Worm (Caenorhabditis elegans) whole organism, late embryonic: ENCODE measurements around the gene C05A9.2.

Experiments used
- mec-3 ChIP-seq: sonication (generic microtip); optimal IDR thresholded peaks from 2 replicates; lab custom pipeline; 2016; ENCODE audit warnings: borderline replicate concordance, missing genetic modification characterization, missing compliant biosample characterization
- nhr-11 ChIP-seq: fragments of 150-350 bp; optimal IDR thresholded peaks from 2 replicates; lab custom pipeline; 2014; ENCODE audit warnings: missing biosample characterization, missing genetic modification characterization
- nhr-232 ChIP-seq: sonication (generic microtip); optimal IDR thresholded peaks from 2 replicates; lab custom pipeline; 2016; ENCODE audit warnings: missing genetic modification characterization, missing compliant biosample characterization
- pha-2 ChIP-seq: sonication (generic microtip); optimal IDR thresholded peaks from 2 replicates; lab custom pipeline; 2017; ENCODE audit warnings: mild to moderate bottlenecking, missing genetic modification characterization, missing compliant biosample characterization
- pha-4 ChIP-seq: fragments of 150-350 bp; optimal IDR thresholded peaks from 2 replicates; lab custom pipeline; 2018; ENCODE audit warnings: missing biosample characterization, missing genetic modification reagents, missing genetic modification characterization

DNA sequence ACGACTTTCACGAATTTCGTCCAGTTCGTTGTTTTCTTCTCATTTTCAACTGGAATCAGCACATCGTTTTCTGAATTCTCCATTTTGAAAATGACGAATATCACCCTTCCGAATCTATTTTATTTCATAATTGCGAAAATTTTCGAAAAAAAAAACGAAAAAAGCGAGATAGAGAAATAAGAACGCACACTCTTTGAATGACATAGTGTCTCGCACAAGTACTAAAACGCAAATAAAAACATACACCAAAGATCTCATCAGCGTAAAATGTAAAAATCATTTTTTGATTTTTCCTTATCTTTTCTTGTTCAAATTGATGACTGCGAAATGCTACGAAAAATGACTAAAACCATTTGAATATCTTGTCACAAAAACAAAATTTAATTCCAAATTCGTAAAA lies 19.8 kb upstream of the C05A9.2 start, which contains the start of gene pgp-8:
- TF ChIP-seq mec-3 (tag; lab: Kevin White, UChicago), result no peak
- no peak for TF ChIP-seq nhr-11
- no peak for TF ChIP-seq pha-4 (tag; lab: Kevin White, UChicago)
- no peak for TF ChIP-seq nhr-232 (tag; lab: Kevin White, UChicago)
- no peak for TF ChIP-seq pha-2 (tag; lab: Kevin White, UChicago)
